Fruit fly (Drosophila melanogaster) whole organism, embryonic: Measurements from ENCODE around the gene trio.

Source experiments
- ATbp ChIP-seq: fragments of 200-800 bp; sonication (Bioruptor generic); optimal IDR thresholded peaks from 2 replicates; lab custom pipeline; 2017; ENCODE audit warnings: missing biosample characterization, mild to moderate bottlenecking, missing genetic modification characterization, missing genetic modification reagents
- Adf1 ChIP-seq: fragments of 200-800 bp; sonication (Bioruptor generic); IDR thresholded peaks from 2 replicates; pipeline ENCODE4 v1.3.6; 2022; ENCODE audit warnings: missing biosample characterization, missing genetic modification characterization
- Atf-2 ChIP-seq: fragments of 200-800 bp; sonication (Bioruptor generic); optimal IDR thresholded peaks from 2 replicates; lab custom pipeline; 2016; ENCODE audit warnings: missing biosample characterization, missing genetic modification characterization
- BEAF-32 ChIP-seq: fragments of 200-800 bp; sonication (Bioruptor generic); optimal IDR thresholded peaks from 3 replicates; lab custom pipeline; 2017; ENCODE audit warnings: missing biosample characterization, missing genetic modification characterization, mild to moderate bottlenecking, moderate library complexity, missing genetic modification reagents
- Blimp-1 ChIP-seq: fragments of 200-800 bp; sonication (Bioruptor generic); optimal IDR thresholded peaks from 3 replicates; lab custom pipeline; 2018; ENCODE audit warnings: missing biosample characterization, missing genetic modification characterization, mild to moderate bottlenecking, moderate library complexity, missing genetic modification reagents
- Bteb2 ChIP-seq: fragments of 200-800 bp; sonication (Bioruptor generic); optimal IDR thresholded peaks from 2 replicates; lab custom pipeline; 2016; ENCODE audit warnings: missing biosample characterization, missing genetic modification characterization
- CG11085 ChIP-seq: fragments of 200-800 bp; sonication (Bioruptor generic); IDR thresholded peaks from 2 replicates; pipeline ENCODE4 v1.3.6; 2022; ENCODE audit warnings: missing biosample characterization, missing genetic modification characterization
- CG11456 ChIP-seq: fragments of 200-800 bp; sonication (Bioruptor generic); IDR thresholded peaks from 3 replicates; pipeline ENCODE4 v1.3.6; 2022; ENCODE audit warnings: missing biosample characterization, missing genetic modification characterization
- CG11504 ChIP-seq: fragments of 200-800 bp; sonication (Bioruptor generic); optimal IDR thresholded peaks from 3 replicates; lab custom pipeline; 2019; ENCODE audit warnings: missing biosample characterization, mild to moderate bottlenecking, missing genetic modification characterization, moderate library complexity
- CG14860 ChIP-seq: fragments of 200-800 bp; sonication (Bioruptor generic); IDR thresholded peaks from 3 replicates; pipeline ENCODE4 v1.3.6; 2022; ENCODE audit warnings: missing biosample characterization, missing genetic modification characterization; ENCODE audit not compliant: partially characterized antibody
- CG15011 ChIP-seq: fragments of 200-800 bp; sonication (Bioruptor generic); optimal IDR thresholded peaks from 3 replicates; lab custom pipeline; 2018; ENCODE audit warnings: missing biosample characterization, mild to moderate bottlenecking, missing genetic modification characterization
- CG15601 ChIP-seq: fragments of 200-800 bp; sonication (Bioruptor generic); optimal IDR thresholded peaks from 3 replicates; lab custom pipeline; 2019; ENCODE audit warnings: missing biosample characterization, mild to moderate bottlenecking, missing genetic modification characterization, moderate library complexity
- CG1602 ChIP-seq: fragments of 200-800 bp; sonication (Bioruptor generic); optimal IDR thresholded peaks from 3 replicates; lab custom pipeline; 2016; ENCODE audit warnings: missing biosample characterization, missing genetic modification characterization
- CG17802 ChIP-seq: fragments of 200-800 bp; sonication (Bioruptor generic); optimal IDR thresholded peaks from 2 replicates; lab custom pipeline; 2018; ENCODE audit warnings: missing biosample characterization, mild to moderate bottlenecking, missing genetic modification characterization, moderate library complexity
- CG32532 ChIP-seq: fragments of 200-800 bp; sonication (Bioruptor generic); IDR thresholded peaks from 2 replicates; pipeline ENCODE4 v1.3.6; 2022; ENCODE audit warnings: missing biosample characterization, missing genetic modification characterization
- CG33213 ChIP-seq: fragments of 200-800 bp; sonication (Bioruptor generic); optimal IDR thresholded peaks from 3 replicates; lab custom pipeline; 2016; ENCODE audit warnings: missing biosample characterization, missing genetic modification characterization
- CG5180 ChIP-seq: fragments of 200-800 bp; sonication (Bioruptor generic); optimal IDR thresholded peaks from 3 replicates; lab custom pipeline; 2017; ENCODE audit warnings: missing biosample characterization, missing genetic modification characterization, mild to moderate bottlenecking, moderate library complexity, missing genetic modification reagents
- CG6791 ChIP-seq: fragments of 200-800 bp; sonication (Bioruptor generic); IDR thresholded peaks from 3 replicates; pipeline ENCODE4 v1.3.6; 2022; ENCODE audit warnings: missing biosample characterization, missing genetic modification characterization; ENCODE audit not compliant: partially characterized antibody
- CG6854 ChIP-seq: fragments of 200-800 bp; sonication (Bioruptor generic); optimal IDR thresholded peaks from 3 replicates; lab custom pipeline; 2017; ENCODE audit warnings: missing biosample characterization, mild to moderate bottlenecking, missing genetic modification characterization
- CG7987 ChIP-seq: fragments of 200-800 bp; sonication (Bioruptor generic); optimal IDR thresholded peaks from 2 replicates; lab custom pipeline; 2018; ENCODE audit warnings: missing biosample characterization, mild to moderate bottlenecking, missing genetic modification characterization, moderate library complexity
- CG8290 ChIP-seq, 3 experiments: fragments of 200-800 bp; sonication (Bioruptor generic); optimal IDR thresholded peaks; 2 replicates each; lab custom pipeline; 2016 to 2019; ENCODE audit warnings: missing biosample characterization in 3 of 3, missing genetic modification characterization in 3 of 3, mild to moderate bottlenecking in 2 of 3, moderate library complexity in 1 of 3
- CG9727 ChIP-seq: fragments of 200-800 bp; sonication (Bioruptor generic); optimal IDR thresholded peaks from 3 replicates; lab custom pipeline; 2017; ENCODE audit warnings: missing biosample characterization, mild to moderate bottlenecking, missing genetic modification characterization
- Hand ChIP-seq: fragments of 200-800 bp; sonication (Bioruptor generic); optimal IDR thresholded peaks from 2 replicates; lab custom pipeline; 2017; ENCODE audit warnings: mild to moderate bottlenecking, missing biosample characterization, missing genetic modification reagents, missing genetic modification characterization
- Hr3 ChIP-seq: fragments of 200-800 bp; sonication (Bioruptor generic); optimal IDR thresholded peaks from 3 replicates; lab custom pipeline; 2016; ENCODE audit warnings: missing biosample characterization, missing genetic modification characterization
- Jarid2 ChIP-seq: fragments of 200-800 bp; sonication (Bioruptor generic); optimal IDR thresholded peaks from 3 replicates; lab custom pipeline; 2017; ENCODE audit warnings: mild to moderate bottlenecking, missing biosample characterization, missing genetic modification reagents, missing genetic modification characterization
- Lim3 ChIP-seq: fragments of 200-800 bp; sonication (Bioruptor generic); IDR thresholded peaks from 2 replicates; pipeline ENCODE4 v1.3.6; 2022; ENCODE audit warnings: missing biosample characterization, missing genetic modification characterization
- NfI ChIP-seq: fragments of 200-800 bp; sonication (Bioruptor generic); optimal IDR thresholded peaks from 3 replicates; lab custom pipeline; 2018; ENCODE audit warnings: missing biosample characterization, mild to moderate bottlenecking, missing genetic modification characterization, moderate library complexity
- Ptx1 ChIP-seq: fragments of 200-800 bp; sonication (Bioruptor generic); IDR thresholded peaks from 2 replicates; pipeline ENCODE4 v1.3.6; 2022; ENCODE audit warnings: missing biosample characterization, missing genetic modification characterization
- Trl ChIP-seq, 3 experiments: fragments of >200 bp in 2 of 3; fragments of 200-800 bp in 1 of 3; sonication (Bioruptor generic) in 1 of 3; optimal IDR thresholded peaks; 2 replicates in 1 of 3; 3 replicates in 2 of 3; lab custom pipeline; 2016 to 2017; ENCODE audit warnings: missing biosample characterization in 1 of 3, missing genetic modification characterization in 1 of 3
- Xbp1 ChIP-seq: fragments of 200-800 bp; sonication (Bioruptor generic); optimal IDR thresholded peaks from 3 replicates; lab custom pipeline; 2016; ENCODE audit warnings: missing biosample characterization, mild to moderate bottlenecking, missing genetic modification characterization
- bbx ChIP-seq: fragments of 200-800 bp; sonication (Bioruptor generic); IDR thresholded peaks from 2 replicates; pipeline ENCODE4 v1.3.6; 2022; ENCODE audit warnings: missing biosample characterization, missing genetic modification characterization; ENCODE audit not compliant: partially characterized antibody
- cato ChIP-seq: fragments of 200-800 bp; sonication (Bioruptor generic); optimal IDR thresholded peaks from 2 replicates; lab custom pipeline; 2016; ENCODE audit warnings: missing biosample characterization, missing genetic modification characterization, borderline replicate concordance
- chm ChIP-seq: fragments of 200-800 bp; sonication (Bioruptor generic); IDR thresholded peaks from 2 replicates; pipeline ENCODE4 v1.3.6; 2022; ENCODE audit warnings: missing biosample characterization, missing genetic modification characterization
- croc ChIP-seq: fragments of 200-800 bp; sonication (Bioruptor generic); conservative IDR thresholded peaks from 3 replicates; pipeline ENCODE4 v1.3.6; 2022; ENCODE audit warnings: missing biosample characterization, missing genetic modification characterization
- exex ChIP-seq: fragments of 200-800 bp; sonication (Bioruptor generic); optimal IDR thresholded peaks from 4 replicates; lab custom pipeline; 2018; ENCODE audit warnings: missing biosample characterization, mild to moderate bottlenecking, missing genetic modification characterization, moderate library complexity
- fru ChIP-seq: fragments of >200 bp; optimal IDR thresholded peaks from 2 replicates; lab custom pipeline; 2017
- gem ChIP-seq: fragments of 200-800 bp; sonication (Bioruptor generic); optimal IDR thresholded peaks from 2 replicates; lab custom pipeline; 2019; ENCODE audit warnings: missing biosample characterization, mild to moderate bottlenecking, missing genetic modification characterization, moderate library complexity
- hb ChIP-seq: fragments of 200-800 bp; sonication (Bioruptor generic); IDR thresholded peaks from 3 replicates; pipeline ENCODE4 v1.3.6; 2022; ENCODE audit warnings: missing biosample characterization, missing genetic modification characterization; ENCODE audit not compliant: partially characterized antibody
- insv ChIP-seq, 2 experiments: fragments of 200-800 bp; sonication (Bioruptor generic); optimal IDR thresholded peaks; 3 replicates each; lab custom pipeline; 2016 to 2018; ENCODE audit warnings: missing biosample characterization in 2 of 2, missing genetic modification characterization in 2 of 2
- ken ChIP-seq: fragments of 200-800 bp; sonication (Bioruptor generic); IDR thresholded peaks from 3 replicates; pipeline ENCODE4 v1.3.6; 2022; ENCODE audit warnings: missing biosample characterization, missing genetic modification characterization
- mirr ChIP-seq: fragments of 200-800 bp; sonication (Bioruptor generic); optimal IDR thresholded peaks from 3 replicates; lab custom pipeline; 2018; ENCODE audit warnings: missing biosample characterization, mild to moderate bottlenecking, missing genetic modification characterization
- onecut ChIP-seq: fragments of 200-800 bp; sonication (Bioruptor generic); IDR thresholded peaks from 2 replicates; pipeline ENCODE4 v1.3.6; 2022; ENCODE audit warnings: missing biosample characterization, missing genetic modification characterization
- pzg ChIP-seq: fragments of 200-800 bp; sonication (Bioruptor generic); optimal IDR thresholded peaks from 3 replicates; lab custom pipeline; 2018; ENCODE audit warnings: missing biosample characterization, mild to moderate bottlenecking, missing genetic modification characterization, moderate library complexity
- slbo ChIP-seq: fragments of 200-800 bp; sonication (Bioruptor generic); IDR thresholded peaks from 2 replicates; pipeline ENCODE4 v1.3.6; 2022; ENCODE audit warnings: missing biosample characterization, missing genetic modification characterization
- ssp ChIP-seq: fragments of 200-800 bp; sonication (Bioruptor generic); IDR thresholded peaks from 2 replicates; pipeline ENCODE4 v1.3.6; 2022; ENCODE audit warnings: missing biosample characterization, missing genetic modification characterization
- ttk ChIP-seq: fragments of 200-800 bp; sonication (Bioruptor generic); IDR thresholded peaks from 2 replicates; pipeline ENCODE4 v2.1.2; 2022; ENCODE audit warnings: missing biosample characterization, missing genetic modification characterization
- tup ChIP-seq: fragments of 200-800 bp; sonication (Bioruptor generic); optimal IDR thresholded peaks from 2 replicates; lab custom pipeline; 2016; ENCODE audit warnings: missing biosample characterization, mild to moderate bottlenecking, missing genetic modification characterization, moderate library complexity
- vnd ChIP-seq: fragments of 200-800 bp; sonication (Bioruptor generic); IDR thresholded peaks from 3 replicates; pipeline ENCODE4 v1.3.6; 2022; ENCODE audit warnings: missing biosample characterization, missing genetic modification characterization; ENCODE audit not compliant: partially characterized antibody
- zfh1 ChIP-seq: fragments of 200-800 bp; sonication (Bioruptor generic); IDR thresholded peaks from 3 replicates; pipeline ENCODE4 v1.3.6; 2022; ENCODE audit warnings: missing biosample characterization, missing genetic modification characterization

trio gene

dm6 chr3L:1034887-1035260 is 199 bp upstream of the trio start (continued):
- TF ChIP-seq CG14860 (GFP tag; lab: Robert Waterston, UW) (peak; percentile 94), CG8290 (GFP tag; optimal IDR thresholded peaks at IDR 0.05; lab: Kevin White, UChicago) (peak; percentile 92), CG8290 (tag; optimal IDR thresholded peaks at IDR 0.05; lab: Kevin White, UChicago) (peak in 1 of 2 experiments; percentile 73), Bteb2 (no peak), CG9727 (GFP tag; lab: Kevin White, UChicago) (peak; percentile 21), CG33213 (peak; percentile 26), NfI (GFP tag; lab: Kevin White, UChicago) (peak; percentile 76), Blimp-1 (GFP tag; lab: Kevin White, UChicago) (peak; percentile 18), CG6791 (peak; percentile 81), CG11085 (GFP tag; lab: Robert Waterston, UW) (peak; percentile 70), Hand (GFP tag; lab: Kevin White, UChicago) (no peak), slbo (GFP tag; lab: Robert Waterston, UW) (peak; percentile 64), Xbp1 (GFP tag; lab: Kevin White, UChicago) (peak; percentile 23), BEAF-32 (GFP tag; lab: Kevin White, UChicago) (peak; percentile 75), Ptx1 (GFP tag; lab: Robert Waterston, UW) (peak; percentile 62), exex (tag; lab: Kevin White, UChicago) (peak; percentile 14), Hr3 (no peak), ttk (GFP tag; lab: Robert Waterston, UW) (no peak), CG15601 (peak; percentile 26), croc (peak; percentile 15; the same call in 1 of the 3 replicates), CG32532 (peak; percentile 77), cato (GFP tag; lab: Kevin White, UChicago) (no peak), fru (no peak), vnd (GFP tag; lab: Robert Waterston, UW) (peak; percentile 92), Jarid2 (no peak), CG11504 (peak; percentile 55), zfh1 (GFP tag; lab: Robert Waterston, UW) (peak; percentile 48; the same call in 2 of the 3 replicates), bbx (GFP tag; lab: Robert Waterston, UW) (peak; percentile 69), CG17802 (tag; lab: Kevin White, UChicago) (peak; percentile 22), CG7987 (GFP tag; lab: Kevin White, UChicago) (peak; percentile 21), CG5180 (peak; percentile 20), CG15011 (GFP tag; lab: Kevin White, UChicago) (peak; percentile 30), ken (GFP tag; lab: Robert Waterston, UW) (no peak), Lim3 (no peak), hb (peak; percentile 87), onecut (GFP tag; lab: Robert Waterston, UW) (0 out of 2 replicates have a peak, but pooled peaks have one; percentile 41), CG6854 (GFP tag; lab: Kevin White, UChicago) (no peak), CG11456 (peak; percentile 80; the same call in 2 of the 3 replicates), insv (GFP tag; optimal IDR thresholded peaks at IDR 0.05; lab: Kevin White, UChicago) (no peak), Adf1 (GFP tag; lab: Robert Waterston, UW) (no peak), pzg (GFP tag; lab: Kevin White, UChicago) (peak; percentile 63), Atf-2 (GFP tag; lab: Kevin White, UChicago) (no peak), gem (tag; lab: Kevin White, UChicago) (peak; percentile 11), chm (GFP tag; lab: Robert Waterston, UW) (no peak), CG1602 (GFP tag; lab: Kevin White, UChicago) (no peak), Trl (optimal IDR thresholded peaks at IDR 0.05; lab: Kevin White, UChicago) (no peak), Trl (GFP tag; optimal IDR thresholded peaks at IDR 0.05; lab: Kevin White, UChicago) (no peak), tup (no peak), ATbp (GFP tag; lab: Kevin White, UChicago) (peak; percentile 0), ssp (0 out of 2 replicates have a peak, but pooled peaks have one; percentile 22), mirr (GFP tag; lab: Kevin White, UChicago) (peak; percentile 60)
